Worm (Caenorhabditis elegans) whole organism, L3 larva: ENCODE measurements around the gene F59E11.6.

Experiments used
- aly-2 ChIP-seq: fragments of 150-350 bp; optimal IDR thresholded peaks from 2 replicates; lab custom pipeline; 2014; ENCODE audit warnings: missing biosample characterization, missing genetic modification characterization
- ama-1 ChIP-seq: fragments of 150-350 bp; optimal IDR thresholded peaks from 2 replicates; lab custom pipeline; 2018
- nhr-12 ChIP-seq: fragments of 150-350 bp; optimal IDR thresholded peaks from 2 replicates; lab custom pipeline; 2014; ENCODE audit warnings: missing biosample characterization, missing genetic modification characterization
- pqm-1 ChIP-seq: fragments of 150-350 bp; optimal IDR thresholded peaks from 2 replicates; lab custom pipeline; 2017; ENCODE audit warnings: missing biosample characterization, missing genetic modification characterization, inconsistent platforms
- tbx-2 ChIP-seq: sonication (generic microtip); optimal IDR thresholded peaks from 2 replicates; lab custom pipeline; 2016; ENCODE audit warnings: mild to moderate bottlenecking, missing genetic modification characterization, missing compliant biosample characterization

DNA sequence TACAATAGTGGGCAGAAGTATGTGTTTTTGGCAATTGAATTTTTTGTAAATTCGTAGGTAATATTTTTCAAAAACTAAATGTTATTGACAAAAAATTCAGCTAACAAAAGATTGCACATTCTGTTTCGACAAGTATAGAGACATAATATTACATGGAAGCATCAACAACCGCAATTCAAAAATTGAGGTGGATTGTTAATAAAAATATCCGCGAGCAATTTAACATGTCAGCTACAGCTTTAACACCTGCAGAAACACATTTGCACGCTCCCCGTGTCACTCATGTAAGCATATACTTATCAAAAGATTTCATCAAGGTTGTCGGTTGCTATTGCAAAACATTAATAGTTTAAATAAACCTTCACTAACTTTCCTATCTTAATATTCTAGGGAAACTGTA lies 44.1 kb downstream of the F59E11.6 start, which contains the start of gene srsx-34:
- TF ChIP-seq tbx-2 (no peak), aly-2 (no peak), nhr-12 (tag; lab: Kevin White, UChicago) (no peak), pqm-1 (no peak), ama-1 (lab: Kevin White, UChicago) (no peak)
